Worm (Caenorhabditis elegans) whole organism, L2 larva: ENCODE measurements around the gene D1054.10.
A peak's percentile ranks its signal among the peaks of the same experiment; 100 is the strongest.

ENCODE experiments used
- C34F6.9 ChIP-seq: fragments of 150-350 bp; optimal IDR thresholded peaks from 2 replicates; lab custom pipeline; 2014; ENCODE audit warnings: missing biosample characterization, missing genetic modification characterization
- F13H6.1 ChIP-seq: sonication (generic microtip); optimal IDR thresholded peaks from 2 replicates; lab custom pipeline; 2016; ENCODE audit warnings: missing genetic modification characterization, missing compliant biosample characterization
- R02D3.7 ChIP-seq: fragments of 150-350 bp; optimal IDR thresholded peaks from 2 replicates; lab custom pipeline; 2014; ENCODE audit warnings: missing biosample characterization, missing genetic modification characterization
- Y55F3AM.14 ChIP-seq: fragments of 200-800 bp; sonication (Bioruptor generic); optimal IDR thresholded peaks from 2 replicates; lab custom pipeline; 2018; ENCODE audit warnings: mild to moderate bottlenecking, missing genetic modification characterization, missing compliant biosample characterization
- ZK546.5 ChIP-seq: sonication (generic microtip); optimal IDR thresholded peaks from 2 replicates; lab custom pipeline; 2017; ENCODE audit warnings: missing biosample characterization, missing genetic modification characterization
- alr-1 ChIP-seq: fragments of 150-350 bp; optimal IDR thresholded peaks from 2 replicates; lab custom pipeline; 2014; ENCODE audit warnings: missing biosample characterization, missing genetic modification characterization
- aly-2 ChIP-seq: fragments of 150-350 bp; optimal IDR thresholded peaks from 2 replicates; lab custom pipeline; 2014; ENCODE audit warnings: missing biosample characterization, missing genetic modification characterization
- ama-1 ChIP-seq: fragments of 150-350 bp; optimal IDR thresholded peaks from 2 replicates; lab custom pipeline; 2018; ENCODE audit warnings: inconsistent platforms
- blmp-1 ChIP-seq: sonication (generic microtip); optimal IDR thresholded peaks from 2 replicates; lab custom pipeline; 2017; ENCODE audit warnings: missing genetic modification characterization, mild to moderate bottlenecking, missing compliant biosample characterization, antibody characterized with exemption, moderate library complexity; ENCODE audit not compliant: insufficient read depth
- ceh-16 ChIP-seq: fragments of 150-350 bp; optimal IDR thresholded peaks from 2 replicates; lab custom pipeline; 2014; ENCODE audit warnings: missing biosample characterization, missing genetic modification characterization
- ceh-82 ChIP-seq: fragments of 150-350 bp; optimal IDR thresholded peaks from 2 replicates; lab custom pipeline; 2014; ENCODE audit warnings: missing biosample characterization, missing genetic modification characterization
- crh-2 ChIP-seq: sonication (generic microtip); optimal IDR thresholded peaks from 2 replicates; lab custom pipeline; 2017; ENCODE audit warnings: missing biosample characterization, missing genetic modification characterization
- dmd-4 ChIP-seq: sonication (generic microtip); optimal IDR thresholded peaks from 2 replicates; lab custom pipeline; 2017; ENCODE audit warnings: missing biosample characterization, missing genetic modification characterization
- egl-27 ChIP-seq: sonication (generic microtip); optimal IDR thresholded peaks from 3 replicates; lab custom pipeline; 2017; ENCODE audit warnings: missing biosample characterization, missing genetic modification reagents, missing genetic modification characterization
- elt-1 ChIP-seq: fragments of 150-350 bp; optimal IDR thresholded peaks from 2 replicates; lab custom pipeline; 2014; ENCODE audit warnings: missing biosample characterization, missing genetic modification characterization
- elt-3 ChIP-seq: sonication (generic microtip); optimal IDR thresholded peaks from 2 replicates; lab custom pipeline; 2017; ENCODE audit warnings: missing biosample characterization, missing genetic modification characterization
- fos-1 ChIP-seq: fragments of 150-350 bp; optimal IDR thresholded peaks from 2 replicates; lab custom pipeline; 2014; ENCODE audit warnings: missing biosample characterization, missing genetic modification characterization
- gmeb-1 ChIP-seq: fragments of 150-350 bp; optimal IDR thresholded peaks from 2 replicates; lab custom pipeline; 2014; ENCODE audit warnings: missing biosample characterization, missing genetic modification characterization
- lin-11 ChIP-seq: fragments of 150-350 bp; sonication (generic microtip); optimal IDR thresholded peaks from 2 replicates; lab custom pipeline; 2014; ENCODE audit warnings: missing biosample characterization, missing genetic modification characterization, inconsistent platforms, mixed read lengths
- lin-13 ChIP-seq: fragments of 150-350 bp; optimal IDR thresholded peaks from 2 replicates; lab custom pipeline; 2014; ENCODE audit warnings: missing biosample characterization, missing genetic modification reagents, missing genetic modification characterization
- lin-39 ChIP-seq: fragments of 150-350 bp; optimal IDR thresholded peaks from 2 replicates; lab custom pipeline; 2014; ENCODE audit warnings: missing biosample characterization, missing genetic modification reagents, missing genetic modification characterization
- lsy-2 ChIP-seq, 2 experiments: fragments of 150-350 bp in 1 of 2; sonication (generic microtip) in 1 of 2; optimal IDR thresholded peaks; 2 replicates each; lab custom pipeline; 2014 to 2017; ENCODE audit warnings: missing biosample characterization in 2 of 2, missing genetic modification characterization in 2 of 2
- mab-5 ChIP-seq: fragments of 150-350 bp; optimal IDR thresholded peaks from 2 replicates; lab custom pipeline; 2014; ENCODE audit warnings: missing biosample characterization, missing genetic modification characterization
- mbf-1 ChIP-seq: sonication (generic microtip); optimal IDR thresholded peaks from 2 replicates; lab custom pipeline; 2017; ENCODE audit warnings: missing biosample characterization, missing genetic modification characterization
- mdl-1 ChIP-seq, 2 experiments: fragments of 150-350 bp in 1 of 2; sonication (generic microtip) in 1 of 2; optimal IDR thresholded peaks; 2 replicates each; lab custom pipeline; 2017; ENCODE audit warnings: missing biosample characterization in 2 of 2, missing genetic modification characterization in 2 of 2
- nhr-10 ChIP-seq: sonication (generic microtip); optimal IDR thresholded peaks from 2 replicates; lab custom pipeline; 2017; ENCODE audit warnings: missing biosample characterization, missing genetic modification characterization
- nhr-11 ChIP-seq: fragments of 150-350 bp; optimal IDR thresholded peaks from 2 replicates; lab custom pipeline; 2014; ENCODE audit warnings: missing biosample characterization, missing genetic modification characterization
- nhr-12 ChIP-seq: fragments of 150-350 bp; optimal IDR thresholded peaks from 2 replicates; lab custom pipeline; 2014; ENCODE audit warnings: missing biosample characterization, missing genetic modification characterization
- nhr-129 ChIP-seq: fragments of 150-350 bp; optimal IDR thresholded peaks from 2 replicates; lab custom pipeline; 2014; ENCODE audit warnings: missing biosample characterization, missing genetic modification characterization
- nhr-21 ChIP-seq: fragments of 150-350 bp; optimal IDR thresholded peaks from 2 replicates; lab custom pipeline; 2014; ENCODE audit warnings: missing biosample characterization, missing genetic modification characterization
- nhr-23 ChIP-seq: fragments of 150-350 bp; optimal IDR thresholded peaks from 2 replicates; lab custom pipeline; 2014; ENCODE audit warnings: missing biosample characterization, missing genetic modification reagents, missing genetic modification characterization
- nhr-237 ChIP-seq: fragments of 150-350 bp; optimal IDR thresholded peaks from 2 replicates; lab custom pipeline; 2014; ENCODE audit warnings: missing biosample characterization, missing genetic modification characterization
- nhr-25 ChIP-seq: fragments of 150-350 bp; sonication (generic microtip); optimal IDR thresholded peaks from 3 replicates; lab custom pipeline; 2014; ENCODE audit warnings: missing biosample characterization, missing genetic modification characterization
- nhr-6 ChIP-seq: fragments of 150-350 bp; optimal IDR thresholded peaks from 2 replicates; lab custom pipeline; 2014; ENCODE audit warnings: missing biosample characterization, missing genetic modification characterization
- nhr-77 ChIP-seq: fragments of 150-350 bp; optimal IDR thresholded peaks from 2 replicates; lab custom pipeline; 2014; ENCODE audit warnings: missing biosample characterization, missing genetic modification characterization
- peb-1 ChIP-seq: fragments of 150-350 bp; optimal IDR thresholded peaks from 2 replicates; lab custom pipeline; 2014; ENCODE audit warnings: missing biosample characterization, missing genetic modification characterization
- sem-4 ChIP-seq: fragments of 150-350 bp; optimal IDR thresholded peaks from 2 replicates; lab custom pipeline; 2014; ENCODE audit warnings: missing biosample characterization, missing genetic modification reagents, missing genetic modification characterization
- skn-1 ChIP-seq: sonication (generic microtip); optimal IDR thresholded peaks from 2 replicates; lab custom pipeline; 2017; ENCODE audit warnings: missing biosample characterization, missing genetic modification characterization
- sma-3 ChIP-seq: sonication (generic microtip); optimal IDR thresholded peaks from 2 replicates; lab custom pipeline; 2016; ENCODE audit warnings: missing genetic modification reagents, missing genetic modification characterization, missing compliant biosample characterization
- sma-9 ChIP-seq, 2 experiments: fragments of 150-350 bp in 1 of 2; sonication (generic microtip) in 1 of 2; optimal IDR thresholded peaks; 2 replicates each; lab custom pipeline; 2014 to 2016; ENCODE audit warnings: missing genetic modification characterization in 2 of 2, mild to moderate bottlenecking in 1 of 2, missing biosample characterization in 1 of 2, missing compliant biosample characterization in 1 of 2, missing genetic modification reagents in 1 of 2, moderate library complexity in 1 of 2
- snpc-4 ChIP-seq: fragments of 150-350 bp; optimal IDR thresholded peaks from 2 replicates; lab custom pipeline; 2014; ENCODE audit warnings: missing biosample characterization, missing genetic modification characterization
- unc-39 ChIP-seq: fragments of 150-350 bp; optimal IDR thresholded peaks from 2 replicates; lab custom pipeline; 2014; ENCODE audit warnings: missing biosample characterization, missing genetic modification characterization
- unc-55 ChIP-seq: fragments of 150-350 bp; sonication (generic microtip); optimal IDR thresholded peaks from 3 replicates; lab custom pipeline; 2014; ENCODE audit warnings: missing biosample characterization, missing genetic modification reagents, missing genetic modification characterization
- unc-62 ChIP-seq: fragments of 150-350 bp; optimal IDR thresholded peaks from 2 replicates; lab custom pipeline; 2014; ENCODE audit warnings: missing biosample characterization, missing genetic modification reagents, missing genetic modification characterization
- zag-1 ChIP-seq: fragments of 150-350 bp; optimal IDR thresholded peaks from 2 replicates; lab custom pipeline; 2014; ENCODE audit warnings: missing biosample characterization, missing genetic modification characterization
- ztf-1 ChIP-seq: fragments of 200-800 bp; sonication (Bioruptor generic); conservative IDR thresholded peaks from 2 replicates; pipeline ENCODE4 v1.3.6; 2022; ENCODE audit warnings: missing genetic modification characterization, missing compliant biosample characterization
- ztf-11 ChIP-seq: sonication (generic microtip); optimal IDR thresholded peaks from 2 replicates; lab custom pipeline; 2017; ENCODE audit warnings: missing biosample characterization, missing genetic modification characterization
- ztf-4 ChIP-seq: fragments of 150-350 bp; optimal IDR thresholded peaks from 2 replicates; lab custom pipeline; 2014; ENCODE audit warnings: missing biosample characterization, missing genetic modification characterization

D1054.10 gene

DNA sequence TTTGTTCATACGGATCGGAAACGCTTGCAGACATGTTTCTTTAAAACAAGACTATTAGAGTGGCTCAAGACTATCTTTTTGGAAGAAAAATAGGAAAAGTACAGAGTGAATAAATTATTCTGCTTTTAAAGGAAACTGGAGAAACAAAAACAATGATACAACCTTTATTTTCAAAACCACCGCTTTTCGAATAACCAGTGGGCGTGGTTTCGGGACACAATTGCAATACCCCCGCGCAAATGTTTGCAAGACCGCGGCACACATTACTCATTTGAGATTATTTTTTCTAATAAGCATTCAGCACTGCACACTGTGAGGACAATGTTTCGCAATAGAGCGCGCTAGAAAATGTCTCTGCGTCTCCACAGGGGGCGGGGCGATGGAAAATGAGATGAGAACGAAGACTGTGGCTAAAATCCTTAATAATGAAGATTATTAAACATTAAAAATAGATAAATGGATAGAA, 15.2 kb upstream of the D1054.10 start, which contains the start of gene plrg-1:
TSS of gene plrg-1 (minus strand) at position 51 of the 466 bp plus-strand sequence.
- TF ChIP-seq sem-4 (peak; percentile 85), blmp-1 (tag; lab: Kevin White, UChicago) (no peak), Y55F3AM.14 (GFP tag; lab: Kevin White, UChicago) (peak; percentile 7), ZK546.5 (tag; lab: Kevin White, UChicago) (peak; percentile 22), lin-39 (tag; lab: Kevin White, UChicago) (no peak), lsy-2 (tag; optimal IDR thresholded peaks at IDR 0.05; lab: Kevin White, UChicago) (peak; percentile 72 to 87), nhr-129 (peak; percentile 86), gmeb-1 (peak; percentile 86), egl-27 (tag; lab: Kevin White, UChicago) (peak; percentile 62), sma-9 (GFP tag; optimal IDR thresholded peaks at IDR 0.05; lab: Kevin White, UChicago) (peak; percentile 96), sma-9 (tag; optimal IDR thresholded peaks at IDR 0.05; lab: Kevin White, UChicago) (no peak), nhr-23 (tag; lab: Kevin White, UChicago) (no peak), mbf-1 (tag; lab: Kevin White, UChicago) (no peak), nhr-21 (peak; percentile 70), ama-1 (no peak), lin-11 (tag; lab: Kevin White, UChicago) (peak; percentile 88), ztf-11 (peak; percentile 9), elt-3 (tag; lab: Kevin White, UChicago) (no peak), nhr-6 (tag; lab: Kevin White, UChicago) (peak; percentile 62), nhr-237 (tag; lab: Kevin White, UChicago) (peak; percentile 23), elt-1 (tag; lab: Kevin White, UChicago) (no peak), unc-55 (GFP tag; lab: Kevin White, UChicago) (peak; percentile 95), unc-39 (no peak), ztf-4 (tag; lab: Kevin White, UChicago) (peak; percentile 83), mdl-1 (tag; optimal IDR thresholded peaks at IDR 0.05; lab: Kevin White, UChicago) (peak in 1 of 2 experiments; percentile 30), ztf-1 (GFP tag; lab: Robert Waterston, UW) (no peak), ceh-82 (peak; percentile 50), alr-1 (tag; lab: Kevin White, UChicago) (peak; percentile 1), nhr-11 (tag; lab: Kevin White, UChicago) (peak; percentile 53), nhr-12 (tag; lab: Kevin White, UChicago) (no peak), peb-1 (tag; lab: Kevin White, UChicago) (no peak), aly-2 (tag; lab: Kevin White, UChicago) (no peak), mab-5 (tag; lab: Kevin White, UChicago) (peak; percentile 91), crh-2 (tag; lab: Kevin White, UChicago) (peak; percentile 83), F13H6.1 (tag; lab: Kevin White, UChicago) (peak; percentile 93), nhr-25 (tag; lab: Kevin White, UChicago) (peak; percentile 91), nhr-77 (tag; lab: Kevin White, UChicago) (no peak), skn-1 (tag; lab: Kevin White, UChicago) (no peak), unc-62 (GFP tag; lab: Kevin White, UChicago) (no peak), fos-1 (tag; lab: Kevin White, UChicago) (peak; percentile 54), sma-3 (GFP tag; lab: Kevin White, UChicago) (peak; percentile 90), snpc-4 (tag; lab: Kevin White, UChicago) (peak; percentile 74), dmd-4 (no peak), nhr-10 (tag; lab: Kevin White, UChicago) (no peak), zag-1 (tag; lab: Kevin White, UChicago) (peak; percentile 56), C34F6.9 (peak; percentile 89), lin-13 (GFP tag; lab: Kevin White, UChicago) (peak; percentile 82), R02D3.7 (tag; lab: Kevin White, UChicago) (peak; percentile 19), ceh-16 (peak; percentile 63)
